Worm (Caenorhabditis elegans): ENCODE measurements around the gene C43F9.5.

ce11 chrIV:10608275-10608674 lies 17.7 kb upstream of the C43F9.5 start, which contains the start of gene R09H10.6:
- no peak for TF ChIP-seq him-1 (tag; optimal IDR thresholded peaks at IDR 0.05)
- no peak for TF ChIP-seq W03F9.2 (tag; optimal IDR thresholded peaks at IDR 0.05)
